Worm (Caenorhabditis elegans): ENCODE results near the gene F53H1.4.
A peak's percentile ranks its signal among the peaks of the same experiment; 100 is the strongest.

F53H1.4 gene

DNA sequence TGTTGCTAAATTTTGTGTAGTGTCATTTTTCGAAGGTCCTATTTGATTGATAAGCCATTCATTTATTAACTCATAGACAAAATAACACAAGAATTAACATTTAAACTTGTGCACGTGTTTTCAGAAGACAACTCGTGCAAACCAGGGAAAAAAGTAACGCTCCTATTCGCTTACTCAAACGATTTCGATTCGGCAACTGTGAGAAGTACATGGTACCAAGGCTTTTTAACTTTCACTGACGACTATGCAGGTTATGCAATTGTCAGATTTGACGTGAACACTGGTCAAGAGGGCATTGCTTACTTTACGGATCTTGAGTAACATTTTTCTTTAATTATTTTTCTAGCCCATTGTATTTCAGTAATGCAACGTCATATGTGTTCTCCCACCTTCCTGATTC lies 48.0 kb upstream of the F53H1.4 start:
- TF ChIP-seq madf-3 (GFP tag; IDR thresholded peaks at IDR 0.05) (no peak), akir-1 (GFP tag; optimal IDR thresholded peaks at IDR 0.05) (no peak), cebp-2 (GFP tag; IDR thresholded peaks at IDR 0.05) (no peak), let-607 (tag; optimal IDR thresholded peaks at IDR 0.05) (no peak), F22D6.2 (tag; optimal IDR thresholded peaks at IDR 0.05) (no peak), zfh-2 (GFP tag; conservative IDR thresholded peaks at IDR 0.05) (no peak), aptf-3 (GFP tag; IDR thresholded peaks at IDR 0.05) (no peak), tbx-9 (tag; optimal IDR thresholded peaks at IDR 0.05; ENCODE audit: borderline replicate concordance) (no peak), let-526 (GFP tag; IDR thresholded peaks at IDR 0.05) (no peak), nfya-2 (GFP tag; IDR thresholded peaks at IDR 0.05) (no peak), D2030.7 (GFP tag; IDR thresholded peaks at IDR 0.05) (no peak), bed-1 (GFP tag; IDR thresholded peaks at IDR 0.05) (no peak), lag-1 (GFP tag; IDR thresholded peaks at IDR 0.05) (no peak), zim-3 (tag; optimal IDR thresholded peaks at IDR 0.05) (no peak), pbrm-1 (GFP tag; IDR thresholded peaks at IDR 0.05) (no peak), ztf-26 (tag; optimal IDR thresholded peaks at IDR 0.05) (no peak), chd-7 (tag; optimal IDR thresholded peaks at IDR 0.05) (no peak), sptf-2 (GFP tag; optimal IDR thresholded peaks at IDR 0.05) (no peak)

- TF ChIP-seq rpc-1 (optimal IDR thresholded peaks at IDR 0.05) (no peak), rpc-1 (tag; optimal IDR thresholded peaks at IDR 0.05) (no peak), nhr-80 (tag; optimal IDR thresholded peaks at IDR 0.05) (no peak), atf-7 (tag; optimal IDR thresholded peaks at IDR 0.05) (no peak), lin-40 (tag; optimal IDR thresholded peaks at IDR 0.05) (no peak), lir-1 (GFP tag; conservative IDR thresholded peaks at IDR 0.05) (no peak), lin-35 (GFP tag; optimal IDR thresholded peaks at IDR 0.05) (no peak), F37B4.10 (GFP tag; IDR thresholded peaks at IDR 0.05) (no peak), dox-1 (GFP tag; IDR thresholded peaks at IDR 0.05) (no peak), Y53F4B.3 (GFP tag; IDR thresholded peaks at IDR 0.05) (no peak), F57A8.1 (GFP tag; optimal IDR thresholded peaks at IDR 0.05) (no peak), madf-8 (GFP tag; conservative IDR thresholded peaks at IDR 0.05) (no peak), die-1 (tag; optimal IDR thresholded peaks at IDR 0.05) (no peak), mcd-1 (GFP tag; IDR thresholded peaks at IDR 0.05) (no peak)
Observed at ce11 chrIV:1264928-1265327, 45.0 kb upstream of the F53H1.4 start, which contains the start of gene F38A1.13. Gene F38A1.13 (plus strand): TSS chrIV:1265228.

ce11 chrIV:1266138-1266537 lies 43.8 kb upstream of the F53H1.4 start:
- no peak for TF ChIP-seq ceh-27 (GFP tag; optimal IDR thresholded peaks at IDR 0.05)
- TF ChIP-seq xnd-1 (tag; optimal IDR thresholded peaks at IDR 0.05): no peak
- peak; percentile 82 for TF ChIP-seq nhr-80 (tag; optimal IDR thresholded peaks at IDR 0.05)
- TF ChIP-seq Y53G8AR.9 (GFP tag; conservative IDR thresholded peaks at IDR 0.05): no peak

ce11 chrIV:1266724-1267123 lies 43.2 kb upstream of the F53H1.4 start, which contains the start of gene clec-170:
Gene clec-170 (plus strand): TSS chrIV:1266866.
- TF ChIP-seq F10E7.11 (tag; optimal IDR thresholded peaks at IDR 0.05) (no peak), T26A5.8 (tag; optimal IDR thresholded peaks at IDR 0.05) (no peak), ceh-79 (tag; optimal IDR thresholded peaks at IDR 0.05) (no peak), attf-6 (GFP tag; IDR thresholded peaks at IDR 0.05) (no peak), zfh-2 (GFP tag; conservative IDR thresholded peaks at IDR 0.05) (no peak), lin-54 (GFP tag; optimal IDR thresholded peaks at IDR 0.05) (no peak), B0019.2 (GFP tag; conservative IDR thresholded peaks at IDR 0.05) (no peak), lin-40 (tag; optimal IDR thresholded peaks at IDR 0.05) (no peak), B0336.3 (GFP tag; IDR thresholded peaks at IDR 0.05) (no peak), Y56A3A.18 (GFP tag; IDR thresholded peaks at IDR 0.05) (no peak), egl-44 (GFP tag; IDR thresholded peaks at IDR 0.05) (no peak)

Data from whole organism, young adult.